Worm (Caenorhabditis elegans): ENCODE results near the gene eef-1B.2.

Gene eef-1B.2

ce11 chrIV:15013517-15014085, 23.5 kb upstream of the eef-1B.2 start, which contains the start of gene Y41E3.7:
TSS of gene Y41E3.7 (plus strand) at chrIV:15014035.
- no peak for TF ChIP-seq ceh-34 (tag; optimal IDR thresholded peaks at IDR 0.05)
- no peak for TF ChIP-seq dmd-4 (tag; optimal IDR thresholded peaks at IDR 0.05; ENCODE audit: borderline replicate concordance)
- no peak for TF ChIP-seq ama-1 (optimal IDR thresholded peaks at IDR 0.05)
- TF ChIP-seq ceh-45 (GFP tag; IDR thresholded peaks at IDR 0.05), result no peak
- TF ChIP-seq pha-4 (tag; optimal IDR thresholded peaks at IDR 0.05), result no peak
- TF ChIP-seq nhr-232 (tag; optimal IDR thresholded peaks at IDR 0.05), result no peak
- TF ChIP-seq ceh-30 (tag; optimal IDR thresholded peaks at IDR 0.05), result no peak
- TF ChIP-seq tbx-7 (tag; optimal IDR thresholded peaks at IDR 0.05), result no peak
- no peak for TF ChIP-seq hlh-15 (tag; optimal IDR thresholded peaks at IDR 0.05)
- TF ChIP-seq ceh-9 (tag; optimal IDR thresholded peaks at IDR 0.05), result no peak
- no peak for TF ChIP-seq ceh-18 (tag; optimal IDR thresholded peaks at IDR 0.05)
- TF ChIP-seq K09A11.1 (tag; optimal IDR thresholded peaks at IDR 0.05; ENCODE audit: insufficient read depth), result no peak
- TF ChIP-seq che-1 (tag; optimal IDR thresholded peaks at IDR 0.05), result no peak
- TF ChIP-seq elt-2 (tag; optimal IDR thresholded peaks at IDR 0.05), result no peak
- no peak for TF ChIP-seq C38D4.7 (GFP tag; optimal IDR thresholded peaks at IDR 0.05)
- TF ChIP-seq zip-5 (tag; optimal IDR thresholded peaks at IDR 0.05), result no peak
- no peak for TF ChIP-seq syd-9 (tag; optimal IDR thresholded peaks at IDR 0.05)

ce11 chrIV:15016984-15017383, 20.1 kb upstream of the eef-1B.2 start:
- TF ChIP-seq fkh-10 (GFP tag; optimal IDR thresholded peaks at IDR 0.05), result peak; percentile 45
- TF ChIP-seq pros-1 (tag; optimal IDR thresholded peaks at IDR 0.05), result no peak
- peak; percentile 99 for TF ChIP-seq unc-42 (tag; optimal IDR thresholded peaks at IDR 0.05)
- TF ChIP-seq npax-4 (tag; optimal IDR thresholded peaks at IDR 0.05), result no peak
- TF ChIP-seq ceh-31 (tag; optimal IDR thresholded peaks at IDR 0.05), result peak; percentile 54
- TF ChIP-seq pax-1 (tag; optimal IDR thresholded peaks at IDR 0.05), result no peak

- TF ChIP-seq hlh-15 (tag; optimal IDR thresholded peaks at IDR 0.05) (no peak), unc-42 (tag; optimal IDR thresholded peaks at IDR 0.05) (peak; percentile 75), ttx-3 (tag; optimal IDR thresholded peaks at IDR 0.05) (no peak), fax-1 (tag; optimal IDR thresholded peaks at IDR 0.05) (no peak), nhr-11 (tag; optimal IDR thresholded peaks at IDR 0.05) (no peak), ceh-14 (tag; optimal IDR thresholded peaks at IDR 0.05) (peak; percentile 51), pros-1 (tag; optimal IDR thresholded peaks at IDR 0.05) (no peak), ceh-31 (tag; optimal IDR thresholded peaks at IDR 0.05) (peak; percentile 38), lim-6 (tag; optimal IDR thresholded peaks at IDR 0.05) (no peak)
Observed at ce11 chrIV:15020958-15021357, 16.2 kb upstream of the eef-1B.2 start.

ce11 chrIV:15024426-15024825, 12.7 kb upstream of the eef-1B.2 start:
- TF ChIP-seq ets-4 (tag; optimal IDR thresholded peaks at IDR 0.05) (no peak), ttx-3 (tag; optimal IDR thresholded peaks at IDR 0.05) (no peak), npax-4 (tag; optimal IDR thresholded peaks at IDR 0.05) (no peak), sdc-2 (tag; optimal IDR thresholded peaks at IDR 0.05) (no peak), elt-2 (tag; optimal IDR thresholded peaks at IDR 0.05) (no peak), K09A11.1 (tag; optimal IDR thresholded peaks at IDR 0.05; ENCODE audit: insufficient read depth) (no peak)

- no peak for TF ChIP-seq nhr-232 (tag; optimal IDR thresholded peaks at IDR 0.05)
- peak; percentile 29 for TF ChIP-seq elt-2 (tag; optimal IDR thresholded peaks at IDR 0.05)
- TF ChIP-seq nfya-1 (tag; optimal IDR thresholded peaks at IDR 0.05), result peak; percentile 39
- no peak for TF ChIP-seq pqm-1 (tag; optimal IDR thresholded peaks at IDR 0.05)
- peak; percentile 18 for TF ChIP-seq pha-2 (tag; optimal IDR thresholded peaks at IDR 0.05)
- no peak for TF ChIP-seq hlh-8 (tag; optimal IDR thresholded peaks at IDR 0.05)
Observed at ce11 chrIV:15025384-15025783, 11.7 kb upstream of the eef-1B.2 start, which contains the start of gene fcd-2. TSS of gene fcd-2 (plus strand) at chrIV:15025710.
